Worm (Caenorhabditis elegans) whole organism, L3 larva: ENCODE measurements around the gene slc-17.1.

ENCODE experiments used
- R02D3.7 ChIP-seq: fragments of 150-350 bp; optimal IDR thresholded peaks from 2 replicates; lab custom pipeline; 2014; ENCODE audit warnings: missing biosample characterization, missing genetic modification characterization
- ZK546.5 ChIP-seq: sonication (generic microtip); optimal IDR thresholded peaks from 2 replicates; lab custom pipeline; 2017; ENCODE audit warnings: missing biosample characterization, missing genetic modification characterization
- aly-2 ChIP-seq: fragments of 150-350 bp; optimal IDR thresholded peaks from 2 replicates; lab custom pipeline; 2014; ENCODE audit warnings: missing biosample characterization, missing genetic modification characterization
- ama-1 ChIP-seq: fragments of 150-350 bp; optimal IDR thresholded peaks from 2 replicates; lab custom pipeline; 2018
- ceh-16 ChIP-seq: sonication (generic microtip); optimal IDR thresholded peaks from 2 replicates; lab custom pipeline; 2017; ENCODE audit warnings: missing biosample characterization, missing genetic modification characterization
- ceh-28 ChIP-seq: fragments of 150-350 bp; optimal IDR thresholded peaks from 2 replicates; lab custom pipeline; 2014; ENCODE audit warnings: missing biosample characterization, missing genetic modification reagents, missing genetic modification characterization
- ceh-82 ChIP-seq: fragments of 150-350 bp; optimal IDR thresholded peaks from 2 replicates; lab custom pipeline; 2014; ENCODE audit warnings: missing biosample characterization, missing genetic modification characterization
- ceh-9 ChIP-seq: sonication (generic microtip); optimal IDR thresholded peaks from 2 replicates; lab custom pipeline; 2018; ENCODE audit warnings: missing biosample characterization, missing genetic modification characterization
- daf-12 ChIP-seq: fragments of 150-350 bp; optimal IDR thresholded peaks from 2 replicates; lab custom pipeline; 2014; ENCODE audit warnings: missing biosample characterization, missing genetic modification reagents, missing genetic modification characterization
- egl-27 ChIP-seq: sonication (generic microtip); optimal IDR thresholded peaks from 4 replicates; lab custom pipeline; 2017; ENCODE audit warnings: missing biosample characterization, missing genetic modification reagents, missing genetic modification characterization
- egl-5 ChIP-seq: fragments of 150-350 bp; optimal IDR thresholded peaks from 2 replicates; lab custom pipeline; 2017; ENCODE audit warnings: missing biosample characterization, missing genetic modification reagents, missing genetic modification characterization, inconsistent platforms
- elt-1 ChIP-seq: fragments of 150-350 bp; optimal IDR thresholded peaks from 2 replicates; lab custom pipeline; 2014; ENCODE audit warnings: missing biosample characterization, missing genetic modification characterization
- elt-2 ChIP-seq: sonication (generic microtip); optimal IDR thresholded peaks from 2 replicates; lab custom pipeline; 2016; ENCODE audit warnings: missing genetic modification reagents, mild to moderate bottlenecking, missing genetic modification characterization, missing compliant biosample characterization
- elt-3 ChIP-seq, 3 experiments: fragments of 150-350 bp in 1 of 3; sonication (generic microtip) in 2 of 3; optimal IDR thresholded peaks; 2 replicates in 2 of 3; 4 replicates in 1 of 3; lab custom pipeline; 2014 to 2017; ENCODE audit warnings: missing biosample characterization in 3 of 3, missing genetic modification characterization in 3 of 3
- eor-1 ChIP-seq, 2 experiments: fragments of 150-350 bp; optimal IDR thresholded peaks; 2 replicates each; lab custom pipeline; 2014 to 2018; ENCODE audit warnings: missing biosample characterization in 2 of 2, missing genetic modification characterization in 2 of 2
- fkh-10 ChIP-seq: sonication (generic microtip); optimal IDR thresholded peaks from 2 replicates; lab custom pipeline; 2017; ENCODE audit warnings: missing biosample characterization, missing genetic modification reagents, missing genetic modification characterization
- fkh-2 ChIP-seq: fragments of 150-350 bp; optimal IDR thresholded peaks from 2 replicates; lab custom pipeline; 2014; ENCODE audit warnings: missing biosample characterization, missing genetic modification reagents, missing genetic modification characterization
- fos-1 ChIP-seq: fragments of 150-350 bp; optimal IDR thresholded peaks from 2 replicates; lab custom pipeline; 2014; ENCODE audit warnings: missing biosample characterization, missing genetic modification characterization
- hmg-11 ChIP-seq: sonication (generic microtip); optimal IDR thresholded peaks from 2 replicates; lab custom pipeline; 2016; ENCODE audit warnings: missing genetic modification characterization, missing compliant biosample characterization
- jun-1 ChIP-seq: fragments of 150-350 bp; optimal IDR thresholded peaks from 2 replicates; lab custom pipeline; 2014; ENCODE audit warnings: missing biosample characterization, missing genetic modification reagents, missing genetic modification characterization
- lin-15B ChIP-seq: fragments of 150-350 bp; optimal IDR thresholded peaks from 2 replicates; lab custom pipeline; 2014; ENCODE audit warnings: missing biosample characterization, missing genetic modification characterization
- lin-39 ChIP-seq: fragments of 150-350 bp; optimal IDR thresholded peaks from 2 replicates; lab custom pipeline; 2018; ENCODE audit warnings: missing biosample characterization, missing genetic modification reagents, missing genetic modification characterization
- lsy-12 ChIP-seq: sonication (generic microtip); optimal IDR thresholded peaks from 2 replicates; lab custom pipeline; 2016; ENCODE audit warnings: mild to moderate bottlenecking, missing genetic modification characterization, missing compliant biosample characterization
- mdl-1 ChIP-seq: fragments of 150-350 bp; optimal IDR thresholded peaks from 2 replicates; lab custom pipeline; 2014; ENCODE audit warnings: missing biosample characterization, missing genetic modification characterization
- mml-1 ChIP-seq: fragments of 150-350 bp; sonication (generic microtip); optimal IDR thresholded peaks from 3 replicates; lab custom pipeline; 2014; ENCODE audit warnings: missing biosample characterization, missing genetic modification characterization
- nfya-1 ChIP-seq: sonication (generic microtip); optimal IDR thresholded peaks from 2 replicates; lab custom pipeline; 2017; ENCODE audit warnings: missing genetic modification characterization, mild to moderate bottlenecking, missing compliant biosample characterization, antibody characterized with exemption, moderate library complexity; ENCODE audit not compliant: insufficient read depth
- nhr-11 ChIP-seq: fragments of 150-350 bp; optimal IDR thresholded peaks from 2 replicates; lab custom pipeline; 2014; ENCODE audit warnings: missing biosample characterization, missing genetic modification characterization
- nhr-12 ChIP-seq: fragments of 150-350 bp; optimal IDR thresholded peaks from 2 replicates; lab custom pipeline; 2014; ENCODE audit warnings: missing biosample characterization, missing genetic modification characterization
- nhr-23 ChIP-seq: fragments of 150-350 bp; optimal IDR thresholded peaks from 2 replicates; lab custom pipeline; 2014; ENCODE audit warnings: missing biosample characterization, missing genetic modification reagents, missing genetic modification characterization
- nhr-237 ChIP-seq: fragments of 150-350 bp; optimal IDR thresholded peaks from 2 replicates; lab custom pipeline; 2014; ENCODE audit warnings: missing biosample characterization, missing genetic modification characterization
- nhr-25 ChIP-seq: sonication (generic microtip); optimal IDR thresholded peaks from 2 replicates; lab custom pipeline; 2017; ENCODE audit warnings: missing biosample characterization, missing genetic modification characterization
- nhr-28 ChIP-seq: fragments of 150-350 bp; optimal IDR thresholded peaks from 2 replicates; lab custom pipeline; 2014; ENCODE audit warnings: missing biosample characterization, missing genetic modification characterization
- nhr-43 ChIP-seq: sonication (generic microtip); optimal IDR thresholded peaks from 2 replicates; lab custom pipeline; 2016; ENCODE audit warnings: mild to moderate bottlenecking, missing genetic modification characterization, missing compliant biosample characterization; ENCODE audit not compliant: poor library complexity, severe bottlenecking
- nhr-67 ChIP-seq: fragments of 150-350 bp; optimal IDR thresholded peaks from 2 replicates; lab custom pipeline; 2014; ENCODE audit warnings: missing biosample characterization, missing genetic modification characterization
- nhr-76 ChIP-seq: fragments of 150-350 bp; sonication (generic microtip); optimal IDR thresholded peaks from 5 replicates; lab custom pipeline; 2014; ENCODE audit warnings: missing biosample characterization, missing genetic modification characterization
- nhr-77 ChIP-seq: fragments of 150-350 bp; optimal IDR thresholded peaks from 2 replicates; lab custom pipeline; 2014; ENCODE audit warnings: missing biosample characterization, missing genetic modification characterization
- pha-4 ChIP-seq: fragments of 150-350 bp; optimal IDR thresholded peaks from 2 replicates; lab custom pipeline; 2014; ENCODE audit warnings: missing biosample characterization, missing genetic modification reagents, missing genetic modification characterization
- pqm-1 ChIP-seq: fragments of 150-350 bp; optimal IDR thresholded peaks from 2 replicates; lab custom pipeline; 2017; ENCODE audit warnings: missing biosample characterization, missing genetic modification characterization, inconsistent platforms
- sea-2 ChIP-seq: fragments of 150-350 bp; sonication (generic microtip); optimal IDR thresholded peaks from 4 replicates; lab custom pipeline; 2014; ENCODE audit warnings: missing biosample characterization, missing genetic modification reagents, missing genetic modification characterization
- skn-1 ChIP-seq: fragments of 150-350 bp; optimal IDR thresholded peaks from 2 replicates; lab custom pipeline; 2014; ENCODE audit warnings: missing biosample characterization, missing genetic modification characterization
- snpc-4 ChIP-seq: fragments of 150-350 bp; optimal IDR thresholded peaks from 2 replicates; lab custom pipeline; 2014; ENCODE audit warnings: missing biosample characterization, missing genetic modification characterization
- tbx-2 ChIP-seq: sonication (generic microtip); optimal IDR thresholded peaks from 2 replicates; lab custom pipeline; 2016; ENCODE audit warnings: mild to moderate bottlenecking, missing genetic modification characterization, missing compliant biosample characterization
- unc-39 ChIP-seq: sonication (generic microtip); optimal IDR thresholded peaks from 4 replicates; lab custom pipeline; 2017; ENCODE audit warnings: missing biosample characterization, missing genetic modification characterization
- unc-62 ChIP-seq: fragments of 150-350 bp; sonication (generic microtip); optimal IDR thresholded peaks from 4 replicates; lab custom pipeline; 2014; ENCODE audit warnings: missing biosample characterization, missing genetic modification reagents, missing genetic modification characterization
- zag-1 ChIP-seq: fragments of 150-350 bp; optimal IDR thresholded peaks from 2 replicates; lab custom pipeline; 2014; ENCODE audit warnings: missing biosample characterization, missing genetic modification characterization
- ztf-11 ChIP-seq: fragments of 150-350 bp; optimal IDR thresholded peaks from 2 replicates; lab custom pipeline; 2014; ENCODE audit warnings: missing biosample characterization, missing genetic modification characterization
- ztf-4 ChIP-seq: fragments of 150-350 bp; optimal IDR thresholded peaks from 2 replicates; lab custom pipeline; 2014; ENCODE audit warnings: missing biosample characterization, missing genetic modification characterization

Gene slc-17.1

DNA sequence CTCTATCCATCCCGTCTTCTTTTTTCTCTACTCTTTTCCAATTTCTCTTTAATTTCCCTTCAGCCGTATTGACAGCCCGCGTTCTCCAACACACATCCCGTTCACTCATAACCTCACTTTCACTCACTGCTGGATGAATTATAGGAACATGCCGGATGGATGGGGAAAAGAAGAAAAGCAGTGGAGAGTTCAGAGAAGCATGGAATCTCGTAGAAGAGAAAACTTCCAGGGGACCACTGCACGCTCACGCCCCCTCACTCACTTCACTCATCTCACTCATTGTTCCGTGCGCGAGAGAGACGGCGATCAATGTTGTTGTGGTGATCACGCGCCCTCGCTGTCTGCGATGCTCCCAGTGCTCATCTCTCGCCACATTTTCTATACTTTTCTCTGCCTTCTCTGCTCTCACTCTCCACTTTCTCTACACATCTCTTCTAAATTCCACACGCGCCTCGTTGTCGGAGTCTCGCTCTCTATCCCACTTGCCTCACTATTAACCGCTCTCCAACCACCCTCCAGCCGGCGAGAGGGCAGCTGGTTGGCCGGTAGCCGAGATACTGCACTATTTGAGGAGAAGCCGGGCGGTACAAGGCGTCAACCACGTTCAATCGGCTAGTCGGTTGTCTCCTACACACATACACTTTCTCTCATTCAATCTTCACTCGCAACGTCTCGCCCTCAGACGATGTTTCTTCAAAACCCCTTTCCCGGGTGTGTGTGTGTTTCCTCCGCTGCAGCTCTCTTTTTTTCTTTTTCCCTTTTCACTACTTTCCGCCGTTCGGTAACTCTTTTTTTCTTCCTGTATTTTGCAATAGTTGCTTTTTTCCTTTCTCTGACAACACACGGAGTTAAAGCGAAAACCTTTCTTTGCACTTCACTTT, 15.2 kb upstream of the slc-17.1 start:
- TF ChIP-seq nhr-28: no peak
- TF ChIP-seq nhr-237 (tag; lab: Kevin White, UChicago): no peak
- TF ChIP-seq eor-1 (tag; optimal IDR thresholded peaks at IDR 0.05; lab: Kevin White, UChicago): no peak
- TF ChIP-seq daf-12: no peak
- no peak for TF ChIP-seq mml-1 (tag; lab: Kevin White, UChicago)
- TF ChIP-seq nhr-12 (tag; lab: Kevin White, UChicago): no peak
- peak; percentile 81 for TF ChIP-seq nfya-1 (tag; lab: Kevin White, UChicago)
- peak; percentile 84 for TF ChIP-seq pha-4
- TF ChIP-seq fkh-10 (GFP tag; lab: Kevin White, UChicago): peak; percentile 86
- peak; percentile 13 for TF ChIP-seq aly-2 (tag; lab: Kevin White, UChicago)
- peak; percentile 90 for TF ChIP-seq mdl-1 (tag; lab: Kevin White, UChicago)
- TF ChIP-seq nhr-11: peak; percentile 44
- TF ChIP-seq ztf-11: no peak
- no peak for TF ChIP-seq nhr-76 (tag; lab: Kevin White, UChicago)
- TF ChIP-seq fos-1 (tag; lab: Kevin White, UChicago): no peak
- TF ChIP-seq unc-39 (tag; lab: Kevin White, UChicago): no peak
- peak; percentile 68 for TF ChIP-seq nhr-43 (tag; lab: Kevin White, UChicago)
- peak; percentile 78 for TF ChIP-seq zag-1 (tag; lab: Kevin White, UChicago)
- no peak for TF ChIP-seq nhr-77 (tag; lab: Kevin White, UChicago)
- no peak for TF ChIP-seq elt-1
- TF ChIP-seq ceh-16 (tag; lab: Kevin White, UChicago): no peak
- peak; percentile 77 for TF ChIP-seq ama-1 (lab: Kevin White, UChicago)
- no peak for TF ChIP-seq fkh-2 (tag; lab: Kevin White, UChicago)
- TF ChIP-seq nhr-67: no peak
- TF ChIP-seq hmg-11 (tag; lab: Kevin White, UChicago): peak; percentile 93
- TF ChIP-seq snpc-4 (tag; lab: Kevin White, UChicago): peak; percentile 62
- peak; percentile 87 for TF ChIP-seq jun-1 (tag; lab: Kevin White, UChicago)
- peak; percentile 19 for TF ChIP-seq lin-15B (tag; lab: Kevin White, UChicago)
- peak; percentile 83 for TF ChIP-seq lin-39
- peak; percentile 80 for TF ChIP-seq egl-5 (tag; lab: Kevin White, UChicago)
- TF ChIP-seq sea-2 (GFP tag; lab: Kevin White, UChicago): no peak
- TF ChIP-seq tbx-2 (tag; lab: Kevin White, UChicago): peak; percentile 85
- TF ChIP-seq ceh-28: peak; percentile 89
- TF ChIP-seq nhr-25 (tag; lab: Kevin White, UChicago): peak; percentile 79
- TF ChIP-seq elt-3 (tag; optimal IDR thresholded peaks at IDR 0.05; lab: Kevin White, UChicago): peak in 1 of 3 experiments; percentile 51
- TF ChIP-seq R02D3.7: peak; percentile 27
- peak; percentile 68 for TF ChIP-seq lsy-12 (tag; lab: Kevin White, UChicago)
- peak; percentile 59 for TF ChIP-seq skn-1 (tag; lab: Kevin White, UChicago)
- TF ChIP-seq elt-2 (tag; lab: Kevin White, UChicago): peak; percentile 84
- TF ChIP-seq ztf-4: peak; percentile 62
- no peak for TF ChIP-seq ceh-9 (tag; lab: Kevin White, UChicago)
- peak; percentile 82 for TF ChIP-seq egl-27
- peak; percentile 66 for TF ChIP-seq nhr-23
- no peak for TF ChIP-seq ZK546.5 (tag; lab: Kevin White, UChicago)
- TF ChIP-seq unc-62: peak; percentile 89
- TF ChIP-seq pqm-1: peak; percentile 39
- no peak for TF ChIP-seq ceh-82 (tag; lab: Kevin White, UChicago)
- TF ChIP-seq, all 47 proteins: peak for 28
